Worm (Caenorhabditis elegans): Measurements from ENCODE around the gene sra-11.

DNA sequence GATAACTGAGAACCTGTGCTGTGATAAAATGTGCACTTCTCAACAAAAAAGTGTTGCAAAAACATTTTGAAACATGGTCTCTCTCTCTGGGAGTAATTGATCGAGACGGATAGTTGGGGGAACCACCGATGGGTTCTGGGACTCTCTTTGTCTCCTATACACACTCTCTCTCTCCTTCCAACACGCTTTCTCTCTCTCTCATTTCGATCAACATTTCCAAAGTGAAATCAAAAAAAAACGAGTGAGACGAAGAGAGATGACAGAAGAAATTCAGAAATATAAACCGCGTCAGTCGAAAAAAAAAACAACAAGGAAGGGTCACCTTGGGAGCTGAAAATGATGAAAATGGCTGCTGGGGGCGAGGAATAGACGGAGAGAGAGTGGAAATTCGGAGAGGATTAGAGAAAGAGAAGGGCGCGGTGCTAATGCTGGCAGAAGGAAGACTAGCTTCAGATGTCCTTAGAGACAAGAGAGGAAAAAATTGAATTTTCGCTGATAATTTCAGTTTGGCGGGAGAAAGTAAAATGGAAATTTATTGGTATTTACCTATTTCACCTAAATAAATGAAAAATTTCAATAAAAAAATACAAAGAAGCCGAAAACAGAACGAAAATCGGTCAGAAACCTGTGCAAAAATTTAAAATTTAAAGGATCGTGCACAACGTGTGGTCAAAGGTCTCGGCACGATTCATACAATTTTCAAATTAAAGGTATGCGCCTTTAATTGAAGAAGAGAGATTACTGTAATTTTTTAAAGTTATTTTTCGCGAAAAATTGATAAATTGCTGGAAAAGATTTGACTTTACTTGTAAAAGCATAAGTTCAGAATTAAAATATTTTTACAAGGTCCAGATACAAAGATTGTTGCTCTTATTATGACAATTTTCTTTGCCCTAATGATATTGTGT, 47.1 kb downstream of the sra-11 start:
- TF ChIP-seq unc-62 (GFP tag; optimal IDR thresholded peaks at IDR 0.05), result no peak
- TF ChIP-seq zag-1 (tag; optimal IDR thresholded peaks at IDR 0.05), result no peak
- no peak for TF ChIP-seq lin-15B (tag; optimal IDR thresholded peaks at IDR 0.05)
- no peak for TF ChIP-seq nhr-237 (tag; optimal IDR thresholded peaks at IDR 0.05)

Measured in whole organism, L1 larva.